Worm (Caenorhabditis elegans) whole organism, late embryonic: ENCODE measurements around the gene dpy-22.

Source experiments
- Y22D7AL.16 ChIP-seq: sonication (generic microtip); optimal IDR thresholded peaks from 2 replicates; lab custom pipeline; 2016; ENCODE audit warnings: missing genetic modification characterization, missing compliant biosample characterization
- ets-4 ChIP-seq: sonication (generic microtip); optimal IDR thresholded peaks from 2 replicates; lab custom pipeline; 2016; ENCODE audit warnings: missing genetic modification characterization, missing compliant biosample characterization
- hlh-30 ChIP-seq: sonication (generic microtip); optimal IDR thresholded peaks from 2 replicates; lab custom pipeline; 2017; ENCODE audit warnings: antibody characterized with exemption, missing genetic modification characterization, missing compliant biosample characterization; ENCODE audit not compliant: insufficient read depth
- nfya-1 ChIP-seq: sonication (generic microtip); optimal IDR thresholded peaks from 2 replicates; lab custom pipeline; 2017; ENCODE audit warnings: missing genetic modification characterization, mild to moderate bottlenecking, missing compliant biosample characterization, antibody characterized with exemption, moderate library complexity
- nhr-11 ChIP-seq: fragments of 150-350 bp; optimal IDR thresholded peaks from 2 replicates; lab custom pipeline; 2014; ENCODE audit warnings: missing biosample characterization, missing genetic modification characterization
- sdc-2 ChIP-seq: sonication (generic microtip); optimal IDR thresholded peaks from 2 replicates; lab custom pipeline; 2016; ENCODE audit warnings: missing genotype, missing genetic modification characterization, missing compliant biosample characterization

- TF ChIP-seq hlh-30 (tag; lab: Kevin White, UChicago), result no peak
- TF ChIP-seq sdc-2, result no peak
- TF ChIP-seq nhr-11 (tag; lab: Kevin White, UChicago), result no peak
- no peak for TF ChIP-seq nfya-1 (tag; lab: Kevin White, UChicago)
- no peak for TF ChIP-seq Y22D7AL.16 (tag; lab: Kevin White, UChicago)
- no peak for TF ChIP-seq ets-4
These were observed 47.8 kb downstream of the dpy-22 start, which contains the start of gene T09B9.4 for ce11 chrX:9774323-9774722.
